Fruit fly (Drosophila melanogaster) whole organism, prepupa: ENCODE data around the gene CG46458.

ENCODE experiments used
- Blimp-1 ChIP-seq: fragments of 200-800 bp; sonication (Bioruptor generic); optimal IDR thresholded peaks from 3 replicates; lab custom pipeline; 2017; ENCODE audit warnings: missing biosample characterization, missing genetic modification characterization, mild to moderate bottlenecking, moderate library complexity, missing genetic modification reagents
- Sox102F ChIP-seq: fragments of 200-800 bp; sonication (Bioruptor generic); optimal IDR thresholded peaks from 2 replicates; lab custom pipeline; 2016; ENCODE audit warnings: missing biosample characterization, mild to moderate bottlenecking, missing genetic modification characterization

- TF ChIP-seq Sox102F (GFP tag; lab: Kevin White, UChicago) (no peak), Blimp-1 (GFP tag; lab: Kevin White, UChicago) (no peak)
Observed at dm6 chr3R:6932780-6933347, 25.3 kb downstream of the CG46458 start.
